Fruit fly (Drosophila melanogaster) whole organism, embryonic: ENCODE measurements around the gene CG6465.

Experiments
- CG10209 ChIP-seq: fragments of 200-800 bp; sonication (Bioruptor generic); optimal IDR thresholded peaks from 3 replicates; lab custom pipeline; 2017; ENCODE audit warnings: missing biosample characterization, mild to moderate bottlenecking, missing genetic modification characterization, missing genetic modification reagents
- CG10462 ChIP-seq: fragments of 200-800 bp; sonication (Bioruptor generic); optimal IDR thresholded peaks from 2 replicates; lab custom pipeline; 2016; ENCODE audit warnings: missing biosample characterization, missing genetic modification characterization
- CG10543 ChIP-seq: fragments of 200-800 bp; sonication (Bioruptor generic); optimal IDR thresholded peaks from 3 replicates; lab custom pipeline; 2017; ENCODE audit warnings: missing biosample characterization, mild to moderate bottlenecking, missing genetic modification characterization, moderate library complexity
- CG11723 ChIP-seq: fragments of 200-800 bp; sonication (Bioruptor generic); optimal IDR thresholded peaks from 2 replicates; lab custom pipeline; 2017; ENCODE audit warnings: missing biosample characterization, mild to moderate bottlenecking, missing genetic modification characterization
- CG12104 ChIP-seq: fragments of 200-800 bp; sonication (Bioruptor generic); optimal IDR thresholded peaks from 3 replicates; lab custom pipeline; 2016; ENCODE audit warnings: missing biosample characterization, missing genetic modification characterization
- CG12236 ChIP-seq: fragments of 200-800 bp; sonication (Bioruptor generic); optimal IDR thresholded peaks from 2 replicates; lab custom pipeline; 2016; ENCODE audit warnings: missing biosample characterization, missing genetic modification characterization
- CG1233 ChIP-seq: fragments of 200-800 bp; sonication (Bioruptor generic); optimal IDR thresholded peaks from 4 replicates; lab custom pipeline; 2018; ENCODE audit warnings: missing biosample characterization, mild to moderate bottlenecking, missing genetic modification characterization
- CG15601 ChIP-seq: fragments of 200-800 bp; sonication (Bioruptor generic); optimal IDR thresholded peaks from 3 replicates; lab custom pipeline; 2019; ENCODE audit warnings: missing biosample characterization, mild to moderate bottlenecking, missing genetic modification characterization, moderate library complexity
- CG17361 ChIP-seq: fragments of 200-800 bp; sonication (Bioruptor generic); IDR thresholded peaks from 3 replicates; pipeline ENCODE4 v1.3.6; 2022; ENCODE audit warnings: missing biosample characterization, missing genetic modification characterization
- CG18599 ChIP-seq: fragments of 200-800 bp; sonication (Bioruptor generic); optimal IDR thresholded peaks from 3 replicates; lab custom pipeline; 2017; ENCODE audit warnings: missing biosample characterization, missing genetic modification characterization, mild to moderate bottlenecking, moderate library complexity, missing genetic modification reagents
- CG2678 ChIP-seq: fragments of 200-800 bp; sonication (Bioruptor generic); optimal IDR thresholded peaks from 3 replicates; lab custom pipeline; 2019; ENCODE audit warnings: missing biosample characterization, mild to moderate bottlenecking, missing genetic modification characterization, moderate library complexity
- CG2875 ChIP-seq: fragments of 200-800 bp; sonication (Bioruptor generic); optimal IDR thresholded peaks from 2 replicates; lab custom pipeline; 2017; ENCODE audit warnings: missing biosample characterization, mild to moderate bottlenecking, missing genetic modification characterization, missing genetic modification reagents
- CG32532 ChIP-seq: fragments of 200-800 bp; sonication (Bioruptor generic); IDR thresholded peaks from 2 replicates; pipeline ENCODE4 v1.3.6; 2022; ENCODE audit warnings: missing biosample characterization, missing genetic modification characterization
- CG33557 ChIP-seq: fragments of 200-800 bp; sonication (Bioruptor generic); optimal IDR thresholded peaks from 2 replicates; lab custom pipeline; 2019; ENCODE audit warnings: missing biosample characterization, mild to moderate bottlenecking, missing genetic modification characterization, moderate library complexity
- CG3407 ChIP-seq: fragments of 200-800 bp; sonication (Bioruptor generic); optimal IDR thresholded peaks from 2 replicates; lab custom pipeline; 2018; ENCODE audit warnings: missing biosample characterization, mild to moderate bottlenecking, missing genetic modification characterization
- CG34422 ChIP-seq: fragments of 200-800 bp; sonication (Bioruptor generic); IDR thresholded peaks from 3 replicates; pipeline ENCODE4 v1.3.6; 2022; ENCODE audit warnings: missing biosample characterization, missing genetic modification characterization
- CG4328 ChIP-seq: fragments of 200-800 bp; sonication (Bioruptor generic); optimal IDR thresholded peaks from 3 replicates; lab custom pipeline; 2017; ENCODE audit warnings: missing biosample characterization, missing genetic modification reagents, missing genetic modification characterization
- CG4404 ChIP-seq: fragments of 200-800 bp; sonication (Bioruptor generic); IDR thresholded peaks from 2 replicates; pipeline ENCODE4 v1.3.6; 2022; ENCODE audit warnings: missing biosample characterization, missing genetic modification characterization
- CG5245 ChIP-seq: fragments of 200-800 bp; sonication (Bioruptor generic); optimal IDR thresholded peaks from 3 replicates; lab custom pipeline; 2016; ENCODE audit warnings: missing biosample characterization, missing genetic modification characterization
- CG6654 ChIP-seq: fragments of 200-800 bp; sonication (Bioruptor generic); optimal IDR thresholded peaks from 2 replicates; lab custom pipeline; 2017; ENCODE audit warnings: missing biosample characterization, mild to moderate bottlenecking, missing genetic modification characterization
- CG6683 ChIP-seq: fragments of 200-800 bp; sonication (Bioruptor generic); optimal IDR thresholded peaks from 2 replicates; lab custom pipeline; 2017; ENCODE audit warnings: missing biosample characterization, mild to moderate bottlenecking, missing genetic modification characterization, missing genetic modification reagents
- CG7839 ChIP-seq: fragments of 200-800 bp; sonication (Bioruptor generic); optimal IDR thresholded peaks from 3 replicates; lab custom pipeline; 2018; ENCODE audit warnings: missing biosample characterization, mild to moderate bottlenecking, missing genetic modification characterization, moderate library complexity
- CG8290 ChIP-seq, 3 experiments: fragments of 200-800 bp; sonication (Bioruptor generic); optimal IDR thresholded peaks; 2 replicates each; lab custom pipeline; 2016 to 2019; ENCODE audit warnings: missing biosample characterization in 3 of 3, missing genetic modification characterization in 3 of 3, mild to moderate bottlenecking in 2 of 3, moderate library complexity in 1 of 3
- CG8359 ChIP-seq: fragments of 200-800 bp; sonication (Bioruptor generic); optimal IDR thresholded peaks from 2 replicates; lab custom pipeline; 2017; ENCODE audit warnings: missing biosample characterization, mild to moderate bottlenecking, missing genetic modification characterization, borderline replicate concordance
- CG8388 ChIP-seq: fragments of 200-800 bp; sonication (Bioruptor generic); optimal IDR thresholded peaks from 2 replicates; lab custom pipeline; 2019; ENCODE audit warnings: missing biosample characterization, mild to moderate bottlenecking, missing genetic modification characterization, moderate library complexity
- CG9727 ChIP-seq: fragments of 200-800 bp; sonication (Bioruptor generic); optimal IDR thresholded peaks from 3 replicates; lab custom pipeline; 2017; ENCODE audit warnings: missing biosample characterization, mild to moderate bottlenecking, missing genetic modification characterization
- D ChIP-seq, 2 experiments: fragments of 200-800 bp in 1 of 2; fragments of >200 bp in 1 of 2; sonication (Bioruptor generic) in 1 of 2; optimal IDR thresholded peaks; 2 replicates in 1 of 2; 3 replicates in 1 of 2; lab custom pipeline; 2017; ENCODE audit warnings: mild to moderate bottlenecking in 1 of 2, missing biosample characterization in 1 of 2, missing genetic modification characterization in 1 of 2, missing genetic modification reagents in 1 of 2
- D19A ChIP-seq: fragments of 200-800 bp; optimal IDR thresholded peaks from 3 replicates; lab custom pipeline; 2019; ENCODE audit warnings: missing biosample characterization, mild to moderate bottlenecking, missing genetic modification characterization, moderate library complexity
- Dll ChIP-seq: fragments of 200-800 bp; sonication (Bioruptor generic); IDR thresholded peaks from 4 replicates; pipeline ENCODE4 v1.3.6; 2022; ENCODE audit warnings: missing biosample characterization, missing genetic modification characterization; ENCODE audit not compliant: partially characterized antibody
- GATAe ChIP-seq: fragments of 200-800 bp; sonication (Bioruptor generic); conservative IDR thresholded peaks from 2 replicates; pipeline ENCODE4 v1.3.6; 2022; ENCODE audit warnings: missing biosample characterization, missing genetic modification characterization
- HmgZ ChIP-seq: fragments of 200-800 bp; sonication (Bioruptor generic); optimal IDR thresholded peaks from 2 replicates; lab custom pipeline; 2018; ENCODE audit warnings: missing biosample characterization, mild to moderate bottlenecking, missing genetic modification characterization
- Poxn ChIP-seq: fragments of 200-800 bp; sonication (Bioruptor generic); IDR thresholded peaks from 2 replicates; pipeline ENCODE4 v1.3.6; 2022; ENCODE audit warnings: missing biosample characterization, missing genetic modification characterization
- ac ChIP-seq: fragments of 200-800 bp; sonication (Bioruptor generic); optimal IDR thresholded peaks from 3 replicates; lab custom pipeline; 2017; ENCODE audit warnings: missing biosample characterization, mild to moderate bottlenecking, missing genetic modification characterization
- bsh ChIP-seq, 2 experiments: fragments of 200-800 bp; sonication (Bioruptor generic); optimal IDR thresholded peaks; 2 replicates each; lab custom pipeline; 2017 to 2018; ENCODE audit warnings: mild to moderate bottlenecking in 2 of 2, missing biosample characterization in 2 of 2, missing genetic modification characterization in 2 of 2, moderate library complexity in 1 of 2
- cas ChIP-seq: fragments of 200-800 bp; sonication (Bioruptor generic); IDR thresholded peaks from 2 replicates; pipeline ENCODE4 v1.3.6; 2022; ENCODE audit warnings: missing biosample characterization, missing genetic modification characterization
- en ChIP-seq: fragments of 200-800 bp; sonication (Bioruptor generic); optimal IDR thresholded peaks from 2 replicates; lab custom pipeline; 2016; ENCODE audit warnings: missing biosample characterization, missing genetic modification characterization
- fd3F ChIP-seq: fragments of 200-800 bp; sonication (Bioruptor generic); optimal IDR thresholded peaks from 2 replicates; lab custom pipeline; 2018; ENCODE audit warnings: missing biosample characterization, mild to moderate bottlenecking, missing genetic modification characterization, moderate library complexity
- fd64A ChIP-seq: fragments of 200-800 bp; sonication (Bioruptor generic); optimal IDR thresholded peaks from 3 replicates; lab custom pipeline; 2018; ENCODE audit warnings: missing biosample characterization, mild to moderate bottlenecking, missing genetic modification characterization
- gem ChIP-seq: fragments of 200-800 bp; sonication (Bioruptor generic); optimal IDR thresholded peaks from 2 replicates; lab custom pipeline; 2019; ENCODE audit warnings: missing biosample characterization, mild to moderate bottlenecking, missing genetic modification characterization, moderate library complexity
- gsb ChIP-seq: fragments of 200-800 bp; sonication (Bioruptor generic); IDR thresholded peaks from 2 replicates; pipeline ENCODE4 v1.3.6; 2022; ENCODE audit warnings: missing biosample characterization, missing genetic modification characterization
- hbn ChIP-seq: fragments of 200-800 bp; sonication (Bioruptor generic); IDR thresholded peaks from 2 replicates; pipeline ENCODE4 v1.3.6; 2022; ENCODE audit warnings: missing biosample characterization, missing genetic modification characterization; ENCODE audit not compliant: partially characterized antibody
- lab ChIP-seq: fragments of 200-800 bp; sonication (Bioruptor generic); optimal IDR thresholded peaks from 3 replicates; lab custom pipeline; 2017; ENCODE audit warnings: missing biosample characterization, missing genetic modification characterization, mild to moderate bottlenecking, moderate library complexity, missing genetic modification reagents
- lbe ChIP-seq: fragments of 200-800 bp; sonication (Bioruptor generic); optimal IDR thresholded peaks from 2 replicates; lab custom pipeline; 2016; ENCODE audit warnings: missing biosample characterization, mild to moderate bottlenecking, missing genetic modification characterization
- salm ChIP-seq: fragments of 200-800 bp; sonication (Bioruptor generic); optimal IDR thresholded peaks from 2 replicates; lab custom pipeline; 2018; ENCODE audit warnings: missing biosample characterization, mild to moderate bottlenecking, missing genetic modification characterization
- seq ChIP-seq: fragments of 200-800 bp; sonication (Bioruptor generic); IDR thresholded peaks from 2 replicates; pipeline ENCODE4 v1.3.6; 2022; ENCODE audit warnings: missing biosample characterization, missing genetic modification characterization
- tll ChIP-seq, 2 experiments: fragments of 200-800 bp in 1 of 2; fragments of >200 bp in 1 of 2; sonication (Bioruptor generic) in 1 of 2; optimal IDR thresholded peaks; 2 replicates each; lab custom pipeline; 2017 to 2019; ENCODE audit warnings: missing biosample characterization in 2 of 2, missing genetic modification characterization in 2 of 2, mild to moderate bottlenecking in 1 of 2, moderate library complexity in 1 of 2

Gene CG6465

dm6 chr3R:10643077-10643784, 33.8 kb downstream of the CG6465 start (continued):
- TF ChIP-seq seq (GFP tag; lab: Robert Waterston, UW) = peak; percentile 43; the same call in 1 of the 2 replicates
- TF ChIP-seq CG15601 = peak; percentile 78
- no peak for TF ChIP-seq CG34422 (GFP tag; lab: Robert Waterston, UW)
- no peak for TF ChIP-seq Poxn (GFP tag; lab: Robert Waterston, UW)
- no peak for TF ChIP-seq lbe (GFP tag; lab: Kevin White, UChicago)
- TF ChIP-seq CG9727 (GFP tag; lab: Kevin White, UChicago) = peak; percentile 74
- TF ChIP-seq tll (GFP tag; optimal IDR thresholded peaks at IDR 0.05; lab: Kevin White, UChicago) = peak in 1 of 2 experiments; percentile 86
- no peak for TF ChIP-seq fd3F (GFP tag; lab: Kevin White, UChicago)
- TF ChIP-seq bsh (GFP tag; optimal IDR thresholded peaks at IDR 0.05; lab: Kevin White, UChicago) = peak in 1 of 2 experiments; percentile 52
- peak; percentile 41 for TF ChIP-seq CG12104
- peak; percentile 81 for TF ChIP-seq lab (GFP tag; lab: Kevin White, UChicago)
- peak; percentile 71; the same call in 2 of the 3 replicates for TF ChIP-seq CG17361 (GFP tag; lab: Robert Waterston, UW)
- TF ChIP-seq D (optimal IDR thresholded peaks at IDR 0.05; lab: Kevin White, UChicago) = no peak
- peak; percentile 42 for TF ChIP-seq D (GFP tag; optimal IDR thresholded peaks at IDR 0.05; lab: Kevin White, UChicago)
- no peak for TF ChIP-seq hbn
- TF ChIP-seq Dll = no peak
- TF ChIP-seq en (GFP tag; lab: Kevin White, UChicago) = no peak
- TF ChIP-seq gsb (GFP tag; lab: Robert Waterston, UW) = no peak
- peak; percentile 53 for TF ChIP-seq D19A
- TF ChIP-seq CG18599 (GFP tag; lab: Kevin White, UChicago) = peak; percentile 69
- peak; percentile 25 for TF ChIP-seq CG7839 (tag; lab: Kevin White, UChicago)
- TF ChIP-seq cas (GFP tag; lab: Robert Waterston, UW) = no peak
- no peak for TF ChIP-seq CG32532
- peak; percentile 23 for TF ChIP-seq CG8359 (GFP tag; lab: Kevin White, UChicago)
- TF ChIP-seq CG33557 = peak; percentile 66
- TF ChIP-seq CG2875 (GFP tag; lab: Kevin White, UChicago) = peak; percentile 30
- TF ChIP-seq CG12236 (GFP tag; lab: Kevin White, UChicago) = no peak
- TF ChIP-seq CG1233 (GFP tag; lab: Kevin White, UChicago) = peak; percentile 61
- peak; percentile 56 for TF ChIP-seq fd64A (GFP tag; lab: Kevin White, UChicago)
- TF ChIP-seq CG8388 = peak; percentile 27
- no peak for TF ChIP-seq CG8290 (GFP tag; optimal IDR thresholded peaks at IDR 0.05; lab: Kevin White, UChicago)
- peak; percentile 14 to 29 for TF ChIP-seq CG8290 (tag; optimal IDR thresholded peaks at IDR 0.05; lab: Kevin White, UChicago)
- no peak for TF ChIP-seq CG10462 (GFP tag; lab: Kevin White, UChicago)
- peak; percentile 36 for TF ChIP-seq CG11723 (GFP tag; lab: Kevin White, UChicago)
- TF ChIP-seq CG6654 (GFP tag; lab: Kevin White, UChicago) = peak; percentile 3
- TF ChIP-seq GATAe = peak; percentile 85
- peak; percentile 90 for TF ChIP-seq ac (GFP tag; lab: Kevin White, UChicago)
- TF ChIP-seq CG6683 = peak; percentile 4
- TF ChIP-seq CG4328 (GFP tag; lab: Kevin White, UChicago) = peak; percentile 23
- peak; percentile 57 for TF ChIP-seq gem (tag; lab: Kevin White, UChicago)
- TF ChIP-seq CG4404 (GFP tag; lab: Robert Waterston, UW) = no peak
- TF ChIP-seq HmgZ (tag; lab: Kevin White, UChicago) = peak; percentile 23
- peak; percentile 63 for TF ChIP-seq CG10543 (GFP tag; lab: Kevin White, UChicago)
- TF ChIP-seq CG10209 (GFP tag; lab: Kevin White, UChicago) = peak; percentile 68
- no peak for TF ChIP-seq CG5245 (GFP tag; lab: Kevin White, UChicago)
- peak; percentile 39 for TF ChIP-seq salm
- TF ChIP-seq CG2678 (tag; lab: Kevin White, UChicago) = peak; percentile 73
- TF ChIP-seq CG3407 (GFP tag; lab: Kevin White, UChicago) = peak; percentile 66
